Fruit fly (Drosophila melanogaster) whole organism, wandering third instar larva: Measurements from ENCODE around the gene Gtpx.

ENCODE experiments used
- Abd-B ChIP-seq: fragments of >200 bp; optimal IDR thresholded peaks from 2 replicates; lab custom pipeline; 2017; ENCODE audit warnings: missing biosample characterization, missing genetic modification characterization
- Dfd ChIP-seq: fragments of >200 bp; optimal IDR thresholded peaks from 2 replicates; lab custom pipeline; 2017; ENCODE audit warnings: missing biosample characterization, missing genetic modification characterization
- Hr78 ChIP-seq: fragments of >200 bp; optimal IDR thresholded peaks from 2 replicates; lab custom pipeline; 2017; ENCODE audit warnings: missing biosample characterization, missing genetic modification characterization
- Jra ChIP-seq: sonication (Bioruptor generic); optimal IDR thresholded peaks from 2 replicates; lab custom pipeline; 2016; ENCODE audit warnings: missing biosample characterization, missing genetic modification characterization
- OdsH ChIP-seq: fragments of 200-800 bp; sonication (Bioruptor generic); optimal IDR thresholded peaks from 2 replicates; lab custom pipeline; 2016; ENCODE audit warnings: missing biosample characterization, mild to moderate bottlenecking, missing genetic modification characterization
- br ChIP-seq: fragments of 200-800 bp; sonication (Bioruptor generic); optimal IDR thresholded peaks from 2 replicates; lab custom pipeline; 2016; ENCODE audit warnings: missing biosample characterization, missing genetic modification characterization
- brk ChIP-seq: fragments of 200-800 bp; sonication (Bioruptor generic); optimal IDR thresholded peaks from 2 replicates; lab custom pipeline; 2016; ENCODE audit warnings: missing biosample characterization, mild to moderate bottlenecking, missing genetic modification characterization
- dl ChIP-seq, 2 experiments: fragments of 175-275, 200-275 bp in 1 of 2; fragments of 200-275 bp in 1 of 2; sonication (Bioruptor generic); optimal IDR thresholded peaks; lab custom pipeline; 2018; ENCODE audit warnings: mild to moderate bottlenecking in 2 of 2, missing biosample characterization in 2 of 2, missing genetic modification characterization in 2 of 2, moderate library complexity in 2 of 2; ENCODE audit not compliant: partially characterized antibody in 2 of 2, insufficient read depth in 1 of 2
- dsf ChIP-seq: sonication (Bioruptor generic); optimal IDR thresholded peaks from 2 replicates; lab custom pipeline; 2016; ENCODE audit warnings: missing biosample characterization, missing genetic modification characterization, borderline replicate concordance
- ey ChIP-seq: fragments of 200-800 bp; sonication (Bioruptor generic); optimal IDR thresholded peaks from 2 replicates; lab custom pipeline; 2016; ENCODE audit warnings: missing biosample characterization, missing genetic modification characterization
- pan ChIP-seq: fragments of >200 bp; optimal IDR thresholded peaks from 2 replicates; lab custom pipeline; 2017
- sage ChIP-seq: fragments of 200-800 bp; sonication (Bioruptor generic); optimal IDR thresholded peaks from 2 replicates; lab custom pipeline; 2016; ENCODE audit warnings: missing biosample characterization, mild to moderate bottlenecking, missing genetic modification characterization
- usp ChIP-seq: fragments of >200 bp; optimal IDR thresholded peaks from 2 replicates; lab custom pipeline; 2017; ENCODE audit warnings: missing biosample characterization, missing genetic modification characterization

dm6 chr3L:3339695-3340226 lies 13.7 kb downstream of the Gtpx start:
- TF ChIP-seq Dfd (GFP tag; lab: Kevin White, UChicago) (no peak), ey (peak; percentile 58), sage (GFP tag; lab: Kevin White, UChicago) (no peak), brk (GFP tag; lab: Kevin White, UChicago) (no peak), Hr78 (GFP tag; lab: Kevin White, UChicago) (no peak), usp (GFP tag; lab: Kevin White, UChicago) (no peak), Jra (GFP tag; lab: Kevin White, UChicago) (no peak), Abd-B (no peak), dl (GFP tag; optimal IDR thresholded peaks at IDR 0.05; lab: Kevin White, UChicago; ENCODE audit: insufficient read depth in 1 of 2, partially characterized antibody in 2 of 2) (no peak), OdsH (GFP tag; lab: Kevin White, UChicago) (peak; percentile 14), br (GFP tag; lab: Kevin White, UChicago) (peak; percentile 6), pan (no peak), dsf (GFP tag; lab: Kevin White, UChicago) (no peak)
